Fruit fly (Drosophila melanogaster): ENCODE measurements around the gene ncd.

The ncd gene

dm6 chr3R:29798966-29799680, 7.8 kb downstream of the ncd start, which contains the start of the genes Rnb and Drice (continued):
- TF ChIP-seq CG4854 (GFP tag; optimal IDR thresholded peaks at IDR 0.05) (no peak), Sox100B (GFP tag; optimal IDR thresholded peaks at IDR 0.05) (no peak), wor (GFP tag; IDR thresholded peaks at IDR 0.05) (no peak), phol (tag; optimal IDR thresholded peaks at IDR 0.05) (peak; percentile 51), CG7963 (GFP tag; IDR thresholded peaks at IDR 0.05; ENCODE audit: partially characterized antibody) (0 out of 3 replicates have a peak, but pooled peaks have one; percentile 45), maf-S (GFP tag; optimal IDR thresholded peaks at IDR 0.05) (no peak), CG4328 (GFP tag; optimal IDR thresholded peaks at IDR 0.05) (peak; percentile 52), Eip74EF (GFP tag; optimal IDR thresholded peaks at IDR 0.05) (no peak), CG7987 (GFP tag; optimal IDR thresholded peaks at IDR 0.05) (peak; percentile 73), dmrt11E (tag; optimal IDR thresholded peaks at IDR 0.05) (peak; percentile 49), CG6854 (GFP tag; optimal IDR thresholded peaks at IDR 0.05) (peak; percentile 50), Drgx (GFP tag; IDR thresholded peaks at IDR 0.05) (no peak), amos (GFP tag; IDR thresholded peaks at IDR 0.05; ENCODE audit: partially characterized antibody) (peak; percentile 68), Nf-YA (GFP tag; IDR thresholded peaks at IDR 0.05) (no peak), mirr (GFP tag; optimal IDR thresholded peaks at IDR 0.05) (peak; percentile 14), HHEX (GFP tag; optimal IDR thresholded peaks at IDR 0.05) (peak; percentile 50), CG13624 (GFP tag; optimal IDR thresholded peaks at IDR 0.05) (no peak), CG4424 (GFP tag; optimal IDR thresholded peaks at IDR 0.05) (peak; percentile 48), CG7271 (tag; optimal IDR thresholded peaks at IDR 0.05) (no peak), pan (optimal IDR thresholded peaks at IDR 0.05) (no peak), pan (GFP tag; optimal IDR thresholded peaks at IDR 0.05 in 1 of 2, IDR thresholded peaks at IDR 0.05 in 1 of 2) (peak in 1 of 2 experiments; percentile 45), ham (GFP tag; IDR thresholded peaks at IDR 0.05) (no peak), lab (GFP tag; optimal IDR thresholded peaks at IDR 0.05) (no peak), prd (optimal IDR thresholded peaks at IDR 0.05) (no peak), prd (GFP tag; IDR thresholded peaks at IDR 0.05) (peak; percentile 55), CG6272 (GFP tag; IDR thresholded peaks at IDR 0.05) (0 out of 2 replicates have a peak, but pooled peaks have one; percentile 13), sd (tag; optimal IDR thresholded peaks at IDR 0.05) (no peak), CG15479 (GFP tag; optimal IDR thresholded peaks at IDR 0.05) (no peak), YL-1 (GFP tag; optimal IDR thresholded peaks at IDR 0.05) (peak; percentile 84), CG34376 (GFP tag; optimal IDR thresholded peaks at IDR 0.05) (peak; percentile 32), chif (GFP tag; optimal IDR thresholded peaks at IDR 0.05) (no peak), Dip2 (GFP tag; IDR thresholded peaks at IDR 0.05) (no peak), Gsc (GFP tag; IDR thresholded peaks at IDR 0.05) (no peak), ab (GFP tag; optimal IDR thresholded peaks at IDR 0.05) (no peak), Dfd (GFP tag; optimal IDR thresholded peaks at IDR 0.05) (no peak), CG30020 (tag; optimal IDR thresholded peaks at IDR 0.05) (no peak), slp2 (GFP tag; optimal IDR thresholded peaks at IDR 0.05) (no peak), ara (GFP tag; IDR thresholded peaks at IDR 0.05) (peak; percentile 15; the same call in 1 of the 2 replicates), CkIIα-i1 (GFP tag; IDR thresholded peaks at IDR 0.05) (no peak), tio (GFP tag; optimal IDR thresholded peaks at IDR 0.05) (no peak), MTF-1 (GFP tag; optimal IDR thresholded peaks at IDR 0.05; ENCODE audit: borderline replicate concordance) (no peak), CG17912 (GFP tag; optimal IDR thresholded peaks at IDR 0.05) (peak; percentile 65), Bdp1 (GFP tag; optimal IDR thresholded peaks at IDR 0.05) (no peak), org-1 (GFP tag; optimal IDR thresholded peaks at IDR 0.05) (no peak), grn (GFP tag; optimal IDR thresholded peaks at IDR 0.05) (no peak), CG2202 (tag; optimal IDR thresholded peaks at IDR 0.05) (no peak), CG9876 (GFP tag; optimal IDR thresholded peaks at IDR 0.05) (no peak), tap (tag; optimal IDR thresholded peaks at IDR 0.05) (no peak), CG1832 (GFP tag; optimal IDR thresholded peaks at IDR 0.05) (no peak), corto (GFP tag; optimal IDR thresholded peaks at IDR 0.05) (no peak)

Measured in whole organism, embryonic.